Fruit fly (Drosophila melanogaster): Measurements from ENCODE around the gene CG43082.

dm6 chr3L:15695195-15695594, 33.5 kb downstream of the CG43082 start:
- no peak for TF ChIP-seq foxo (GFP tag; optimal IDR thresholded peaks at IDR 0.05)
- no peak for TF ChIP-seq Jra (GFP tag; optimal IDR thresholded peaks at IDR 0.05)
- TF ChIP-seq brk (GFP tag; optimal IDR thresholded peaks at IDR 0.05), result no peak
- TF ChIP-seq tai (GFP tag; optimal IDR thresholded peaks at IDR 0.05), result no peak
- TF ChIP-seq Dfd (GFP tag; optimal IDR thresholded peaks at IDR 0.05), result no peak
- no peak for TF ChIP-seq usp (GFP tag; optimal IDR thresholded peaks at IDR 0.05)
- TF ChIP-seq h (GFP tag; optimal IDR thresholded peaks at IDR 0.05), result no peak
- no peak for TF ChIP-seq psq (GFP tag; optimal IDR thresholded peaks at IDR 0.05)
- no peak for TF ChIP-seq CG9705 (GFP tag; optimal IDR thresholded peaks at IDR 0.05)
- no peak for TF ChIP-seq jim (GFP tag; optimal IDR thresholded peaks at IDR 0.05)
- no peak for TF ChIP-seq rgr (GFP tag; optimal IDR thresholded peaks at IDR 0.05)
- TF ChIP-seq Myc (optimal IDR thresholded peaks at IDR 0.05), result no peak
- no peak for TF ChIP-seq Sp1 (GFP tag; optimal IDR thresholded peaks at IDR 0.05)
- no peak for TF ChIP-seq OdsH (GFP tag; optimal IDR thresholded peaks at IDR 0.05)

Data from whole organism, wandering third instar larva.